Fruit fly (Drosophila melanogaster): ENCODE data around the gene SNF4Agamma.
A peak's percentile ranks its signal among the peaks of the same experiment; 100 is the strongest.

SNF4Agamma gene

DNA sequence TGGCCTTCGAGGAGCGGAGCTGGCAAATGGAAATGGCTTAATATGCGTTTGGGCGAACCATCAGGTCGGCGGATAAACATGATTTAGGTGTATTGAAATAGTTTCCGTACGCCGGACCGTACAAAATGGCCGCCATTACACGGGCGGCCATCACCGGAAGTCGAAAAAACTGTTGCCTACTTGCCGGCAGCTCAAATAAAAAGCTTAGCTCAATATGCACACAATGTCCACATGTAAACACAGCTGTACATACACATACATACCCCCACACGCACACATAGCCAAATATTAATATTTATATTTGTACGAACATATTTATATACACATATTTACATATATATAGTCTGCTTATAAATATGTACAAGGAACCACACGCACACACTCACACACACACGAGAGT, 122.6 kb downstream of the SNF4Agamma start (continued):
- TF ChIP-seq CG9876 (GFP tag; optimal IDR thresholded peaks at IDR 0.05) = no peak
- TF ChIP-seq CG7372 (GFP tag; IDR thresholded peaks at IDR 0.05) = 0 out of 2 replicates have a peak, but pooled peaks have one; percentile 22
- no peak for TF ChIP-seq Sin3A (optimal IDR thresholded peaks at IDR 0.05)
- TF ChIP-seq gcm (GFP tag; optimal IDR thresholded peaks at IDR 0.05) = peak; percentile 32
- no peak for TF ChIP-seq salm (tag; optimal IDR thresholded peaks at IDR 0.05)
- peak; percentile 39; the same call in 1 of the 2 replicates for TF ChIP-seq CG32532 (GFP tag; IDR thresholded peaks at IDR 0.05)
- no peak for TF ChIP-seq CG8924 (tag; optimal IDR thresholded peaks at IDR 0.05)
- no peak for TF ChIP-seq mld (GFP tag; IDR thresholded peaks at IDR 0.05; ENCODE audit: partially characterized antibody)
- TF ChIP-seq Hr3 (GFP tag; optimal IDR thresholded peaks at IDR 0.05) = no peak
- peak; percentile 43 for TF ChIP-seq CG10209 (GFP tag; optimal IDR thresholded peaks at IDR 0.05)
- TF ChIP-seq CG34376 (GFP tag; optimal IDR thresholded peaks at IDR 0.05) = no peak
- TF ChIP-seq MBD-R2 (GFP tag; IDR thresholded peaks at IDR 0.05) = no peak
- no peak for TF ChIP-seq croc (GFP tag; conservative IDR thresholded peaks at IDR 0.05)
- TF ChIP-seq scrt (GFP tag; optimal IDR thresholded peaks at IDR 0.05) = peak; percentile 15
- TF ChIP-seq zf30C (GFP tag; optimal IDR thresholded peaks at IDR 0.05) = no peak
- TF ChIP-seq pros (GFP tag; optimal IDR thresholded peaks at IDR 0.05) = no peak
- no peak for TF ChIP-seq CG12104 (GFP tag; optimal IDR thresholded peaks at IDR 0.05)
- no peak for TF ChIP-seq unc-4 (GFP tag; IDR thresholded peaks at IDR 0.05; ENCODE audit: partially characterized antibody)
- TF ChIP-seq kay (GFP tag; optimal IDR thresholded peaks at IDR 0.05) = no peak
- TF ChIP-seq Atf3 (GFP tag; optimal IDR thresholded peaks at IDR 0.05) = no peak
- no peak for TF ChIP-seq C15 (GFP tag; IDR thresholded peaks at IDR 0.05)
- no peak for TF ChIP-seq CG4404 (GFP tag; IDR thresholded peaks at IDR 0.05)
- TF ChIP-seq CG11695 (GFP tag; IDR thresholded peaks at IDR 0.05) = 0 out of 3 replicates have a peak, but pooled peaks have one; percentile 41
- no peak for TF ChIP-seq CG3995 (GFP tag; optimal IDR thresholded peaks at IDR 0.05)
- TF ChIP-seq CG12744 (GFP tag; optimal IDR thresholded peaks at IDR 0.05) = peak; percentile 60
- no peak for TF ChIP-seq ab (GFP tag; optimal IDR thresholded peaks at IDR 0.05)
- no peak for TF ChIP-seq CG12299 (tag; optimal IDR thresholded peaks at IDR 0.05)
- peak; percentile 13 for TF ChIP-seq CG2678 (tag; optimal IDR thresholded peaks at IDR 0.05)
- no peak for TF ChIP-seq NC2α (GFP tag; optimal IDR thresholded peaks at IDR 0.05)
- TF ChIP-seq ftz-f1 (GFP tag; optimal IDR thresholded peaks at IDR 0.05) = no peak
- no peak for TF ChIP-seq CG13894 (tag; optimal IDR thresholded peaks at IDR 0.05)
- TF ChIP-seq CG6765 (GFP tag; optimal IDR thresholded peaks at IDR 0.05) = peak; percentile 10
- no peak for TF ChIP-seq Max (GFP tag; optimal IDR thresholded peaks at IDR 0.05)
- no peak for TF ChIP-seq nau (GFP tag; optimal IDR thresholded peaks at IDR 0.05)
- no peak for TF ChIP-seq Dfd (GFP tag; optimal IDR thresholded peaks at IDR 0.05)
- peak; percentile 43 for TF ChIP-seq CoRest (tag; optimal IDR thresholded peaks at IDR 0.05)
- peak; percentile 25 for TF ChIP-seq CG7556 (GFP tag; optimal IDR thresholded peaks at IDR 0.05)
- TF ChIP-seq Asciz (GFP tag; optimal IDR thresholded peaks at IDR 0.05) = peak; percentile 37
- 0 out of 3 replicates have a peak, but pooled peaks have one; percentile 6 for TF ChIP-seq Mrtf (GFP tag; IDR thresholded peaks at IDR 0.05)
- no peak for TF ChIP-seq amos (GFP tag; IDR thresholded peaks at IDR 0.05; ENCODE audit: partially characterized antibody)
- TF ChIP-seq sim (GFP tag; IDR thresholded peaks at IDR 0.05) = 0 out of 2 replicates have a peak, but pooled peaks have one; percentile 7
- peak; percentile 85 for TF ChIP-seq ci (GFP tag; IDR thresholded peaks at IDR 0.05)
- TF ChIP-seq p53 (GFP tag; optimal IDR thresholded peaks at IDR 0.05) = no peak
- no peak for TF ChIP-seq Trl (optimal IDR thresholded peaks at IDR 0.05)
- TF ChIP-seq Trl (GFP tag; optimal IDR thresholded peaks at IDR 0.05) = no peak
- TF ChIP-seq lola (GFP tag; optimal IDR thresholded peaks at IDR 0.05) = no peak
- TF ChIP-seq CG4820 (GFP tag; optimal IDR thresholded peaks at IDR 0.05) = no peak
- TF ChIP-seq CG10274 (GFP tag; optimal IDR thresholded peaks at IDR 0.05) = no peak
- no peak for TF ChIP-seq hkb (optimal IDR thresholded peaks at IDR 0.05)
- peak; percentile 56 for TF ChIP-seq hkb (GFP tag; IDR thresholded peaks at IDR 0.05)
- TF ChIP-seq CG8281 (tag; optimal IDR thresholded peaks at IDR 0.05) = no peak
- 0 out of 3 replicates have a peak, but pooled peaks have one; percentile 34 for TF ChIP-seq CG3726 (GFP tag; IDR thresholded peaks at IDR 0.05)
- no peak for TF ChIP-seq fru (optimal IDR thresholded peaks at IDR 0.05)
